Fruit fly (Drosophila melanogaster) whole organism, embryonic: ENCODE data around the gene CG46459.

Source experiments
- Asciz ChIP-seq: fragments of 200-800 bp; sonication (Bioruptor generic); optimal IDR thresholded peaks from 2 replicates; lab custom pipeline; 2017; ENCODE audit warnings: missing biosample characterization, mild to moderate bottlenecking, missing genetic modification characterization, missing genetic modification reagents
- CG10147 ChIP-seq: fragments of 200-800 bp; sonication (Bioruptor generic); optimal IDR thresholded peaks from 2 replicates; lab custom pipeline; 2019; ENCODE audit warnings: missing biosample characterization, mild to moderate bottlenecking, missing genetic modification characterization, moderate library complexity
- CG10979 ChIP-seq: fragments of 200-800 bp; sonication (Bioruptor generic); optimal IDR thresholded peaks from 2 replicates; lab custom pipeline; 2018; ENCODE audit warnings: missing biosample characterization, mild to moderate bottlenecking, missing genetic modification characterization, moderate library complexity
- CG11504 ChIP-seq: fragments of 200-800 bp; sonication (Bioruptor generic); optimal IDR thresholded peaks from 3 replicates; lab custom pipeline; 2019; ENCODE audit warnings: missing biosample characterization, mild to moderate bottlenecking, missing genetic modification characterization, moderate library complexity
- CG12391 ChIP-seq: fragments of 200-800 bp; sonication (Bioruptor generic); optimal IDR thresholded peaks from 3 replicates; lab custom pipeline; 2018; ENCODE audit warnings: missing biosample characterization, mild to moderate bottlenecking, missing genetic modification characterization, moderate library complexity
- CG13287 ChIP-seq: fragments of 200-800 bp; sonication (Bioruptor generic); IDR thresholded peaks from 2 replicates; pipeline ENCODE4 v1.3.6; 2022; ENCODE audit warnings: missing biosample characterization, missing genetic modification characterization; ENCODE audit not compliant: partially characterized antibody
- CG14710 ChIP-seq: fragments of 200-800 bp; sonication (Bioruptor generic); optimal IDR thresholded peaks from 3 replicates; lab custom pipeline; 2019; ENCODE audit warnings: missing biosample characterization, mild to moderate bottlenecking, missing genetic modification characterization, moderate library complexity
- CG17328 ChIP-seq: fragments of 200-800 bp; sonication (Bioruptor generic); IDR thresholded peaks from 2 replicates; pipeline ENCODE4 v1.3.6; 2022; ENCODE audit warnings: missing biosample characterization, missing genetic modification characterization
- CG17361 ChIP-seq: fragments of 200-800 bp; sonication (Bioruptor generic); IDR thresholded peaks from 3 replicates; pipeline ENCODE4 v1.3.6; 2022; ENCODE audit warnings: missing biosample characterization, missing genetic modification characterization
- CG18262 ChIP-seq: fragments of 200-800 bp; optimal IDR thresholded peaks from 3 replicates; lab custom pipeline; 2019; ENCODE audit warnings: missing biosample characterization, mild to moderate bottlenecking, missing genetic modification characterization, moderate library complexity
- CG1832 ChIP-seq: fragments of 200-800 bp; sonication (Bioruptor generic); optimal IDR thresholded peaks from 2 replicates; lab custom pipeline; 2017; ENCODE audit warnings: missing biosample characterization, mild to moderate bottlenecking, missing genetic modification characterization, inconsistent platforms
- CG2712 ChIP-seq: fragments of 200-800 bp; optimal IDR thresholded peaks from 3 replicates; lab custom pipeline; 2019; ENCODE audit warnings: missing biosample characterization, mild to moderate bottlenecking, missing genetic modification characterization, moderate library complexity
- CG30431 ChIP-seq: fragments of 200-800 bp; sonication (Bioruptor generic); optimal IDR thresholded peaks from 2 replicates; lab custom pipeline; 2017; ENCODE audit warnings: missing biosample characterization, missing genetic modification characterization
- CG4360 ChIP-seq: fragments of 200-800 bp; sonication (Bioruptor generic); IDR thresholded peaks from 2 replicates; pipeline ENCODE4 v1.3.6; 2022; ENCODE audit warnings: missing biosample characterization, missing genetic modification characterization
- CG4424 ChIP-seq: fragments of 200-800 bp; sonication (Bioruptor generic); optimal IDR thresholded peaks from 3 replicates; lab custom pipeline; 2016; ENCODE audit warnings: missing biosample characterization, missing genetic modification characterization
- CG8765 ChIP-seq: fragments of 200-800 bp; sonication (Bioruptor generic); IDR thresholded peaks from 2 replicates; pipeline ENCODE4 v1.3.6; 2022; ENCODE audit warnings: missing biosample characterization, missing genetic modification characterization
- CG9727 ChIP-seq: fragments of 200-800 bp; sonication (Bioruptor generic); optimal IDR thresholded peaks from 3 replicates; lab custom pipeline; 2017; ENCODE audit warnings: missing biosample characterization, mild to moderate bottlenecking, missing genetic modification characterization
- Poxn ChIP-seq: fragments of 200-800 bp; sonication (Bioruptor generic); IDR thresholded peaks from 2 replicates; pipeline ENCODE4 v1.3.6; 2022; ENCODE audit warnings: missing biosample characterization, missing genetic modification characterization
- Spps ChIP-seq: fragments of 200-800 bp; sonication (Bioruptor generic); optimal IDR thresholded peaks from 2 replicates; lab custom pipeline; 2018; ENCODE audit warnings: missing biosample characterization, mild to moderate bottlenecking, missing genetic modification characterization
- Xrp1 ChIP-seq: fragments of 200-800 bp; sonication (Bioruptor generic); IDR thresholded peaks from 2 replicates; pipeline ENCODE4 v1.3.6; 2022; ENCODE audit warnings: missing biosample characterization, missing genetic modification characterization
- ab ChIP-seq: fragments of 200-800 bp; sonication (Bioruptor generic); optimal IDR thresholded peaks from 2 replicates; lab custom pipeline; 2016; ENCODE audit warnings: missing biosample characterization, missing genetic modification characterization
- abd-A ChIP-seq: fragments of 200-800 bp; sonication (Bioruptor generic); optimal IDR thresholded peaks from 3 replicates; lab custom pipeline; 2019; ENCODE audit warnings: missing biosample characterization, mild to moderate bottlenecking, missing genetic modification characterization, moderate library complexity
- bsh ChIP-seq, 2 experiments: fragments of 200-800 bp; sonication (Bioruptor generic); optimal IDR thresholded peaks; 2 replicates each; lab custom pipeline; 2017 to 2018; ENCODE audit warnings: mild to moderate bottlenecking in 2 of 2, missing biosample characterization in 2 of 2, missing genetic modification characterization in 2 of 2, moderate library complexity in 1 of 2
- chif ChIP-seq, 2 experiments: fragments of 200-800 bp; sonication (Bioruptor generic); optimal IDR thresholded peaks; 3 replicates each; lab custom pipeline; 2016; ENCODE audit warnings: missing biosample characterization in 2 of 2, missing genetic modification characterization in 2 of 2
- crol ChIP-seq: fragments of 200-800 bp; sonication (Bioruptor generic); IDR thresholded peaks from 2 replicates; pipeline ENCODE4 v1.3.6; 2022; ENCODE audit warnings: missing biosample characterization, missing genetic modification characterization
- dmrt11E ChIP-seq: fragments of 200-800 bp; sonication (Bioruptor generic); optimal IDR thresholded peaks from 3 replicates; lab custom pipeline; 2018; ENCODE audit warnings: missing biosample characterization, mild to moderate bottlenecking, missing genetic modification characterization, moderate library complexity
- gem ChIP-seq: fragments of 200-800 bp; sonication (Bioruptor generic); optimal IDR thresholded peaks from 2 replicates; lab custom pipeline; 2019; ENCODE audit warnings: missing biosample characterization, mild to moderate bottlenecking, missing genetic modification characterization, moderate library complexity
- grn ChIP-seq: fragments of 200-800 bp; sonication (Bioruptor generic); optimal IDR thresholded peaks from 3 replicates; lab custom pipeline; 2017; ENCODE audit warnings: missing biosample characterization, missing genetic modification characterization
- gsb-n ChIP-seq: fragments of 200-800 bp; sonication (Bioruptor generic); optimal IDR thresholded peaks from 3 replicates; lab custom pipeline; 2018; ENCODE audit warnings: missing biosample characterization, mild to moderate bottlenecking, missing genetic modification characterization
- ham ChIP-seq: fragments of 200-800 bp; sonication (Bioruptor generic); IDR thresholded peaks from 2 replicates; pipeline ENCODE4 v1.3.6; 2022; ENCODE audit warnings: missing biosample characterization, missing genetic modification characterization
- lbe ChIP-seq: fragments of 200-800 bp; sonication (Bioruptor generic); optimal IDR thresholded peaks from 2 replicates; lab custom pipeline; 2016; ENCODE audit warnings: missing biosample characterization, mild to moderate bottlenecking, missing genetic modification characterization
- lola ChIP-seq, 3 experiments: fragments of >200 bp in 2 of 3; fragments of 200-800 bp in 1 of 3; sonication (Bioruptor generic) in 1 of 3; optimal IDR thresholded peaks; 2 replicates each; lab custom pipeline; 2017 to 2019; ENCODE audit warnings: missing biosample characterization in 3 of 3, missing genetic modification characterization in 3 of 3, mild to moderate bottlenecking in 1 of 3, moderate library complexity in 1 of 3
- nom ChIP-seq: fragments of 200-800 bp; sonication (Bioruptor generic); optimal IDR thresholded peaks from 2 replicates; lab custom pipeline; 2017; ENCODE audit warnings: missing biosample characterization, missing genetic modification characterization, mild to moderate bottlenecking, moderate library complexity, missing genetic modification reagents
- phol ChIP-seq: fragments of 200-800 bp; sonication (Bioruptor generic); optimal IDR thresholded peaks from 3 replicates; lab custom pipeline; 2018; ENCODE audit warnings: missing biosample characterization, mild to moderate bottlenecking, missing genetic modification characterization, moderate library complexity
- row ChIP-seq: fragments of 200-800 bp; sonication (Bioruptor generic); IDR thresholded peaks from 3 replicates; pipeline ENCODE4 v1.3.6; 2022; ENCODE audit warnings: missing biosample characterization, missing genetic modification characterization
- sens ChIP-seq: fragments of 200-800 bp; sonication (Bioruptor generic); peaks from one replicate; lab custom pipeline; 2016; ENCODE audit warnings: missing biosample characterization, missing genetic modification characterization
- sug ChIP-seq: fragments of 200-800 bp; optimal IDR thresholded peaks from 2 replicates; lab custom pipeline; 2019; ENCODE audit warnings: missing biosample characterization, mild to moderate bottlenecking, missing genetic modification characterization, moderate library complexity
- unpg ChIP-seq: fragments of 200-800 bp; sonication (Bioruptor generic); optimal IDR thresholded peaks from 3 replicates; lab custom pipeline; 2018; ENCODE audit warnings: missing biosample characterization, mild to moderate bottlenecking, missing genetic modification characterization, moderate library complexity
- vvl ChIP-seq: fragments of 200-800 bp; sonication (Bioruptor generic); IDR thresholded peaks from 2 replicates; pipeline ENCODE4 v1.3.6; 2022; ENCODE audit warnings: missing biosample characterization, missing genetic modification characterization
- zen ChIP-seq: fragments of 200-800 bp; sonication (Bioruptor generic); optimal IDR thresholded peaks from 3 replicates; lab custom pipeline; 2018; ENCODE audit warnings: missing biosample characterization, mild to moderate bottlenecking, missing genetic modification characterization, moderate library complexity
- zf30C ChIP-seq: fragments of 200-800 bp; sonication (Bioruptor generic); optimal IDR thresholded peaks from 3 replicates; lab custom pipeline; 2018; ENCODE audit warnings: missing biosample characterization, mild to moderate bottlenecking, missing genetic modification characterization

Gene CG46459

DNA sequence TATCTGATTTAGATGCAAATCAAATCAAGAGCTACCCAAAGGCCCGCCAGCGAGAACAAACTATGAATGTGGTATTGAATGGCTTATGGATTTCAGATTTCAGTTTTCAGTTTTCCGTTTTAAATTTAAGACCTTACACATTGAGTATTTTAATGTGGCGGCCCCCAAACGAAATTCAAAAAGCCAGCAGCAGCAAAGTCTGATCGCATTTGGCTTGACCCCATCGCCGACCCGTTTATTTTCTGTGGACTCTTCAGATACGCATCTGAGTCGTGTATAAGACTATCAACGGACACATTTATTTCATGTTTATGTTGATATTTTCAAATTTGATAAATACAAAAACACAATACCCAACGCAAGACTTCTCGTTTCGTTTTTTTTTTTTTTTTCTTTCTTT, 36.9 kb upstream of the CG46459 start (continued):
- no peak for TF ChIP-seq ab (GFP tag; lab: Kevin White, UChicago)
- TF ChIP-seq grn (GFP tag; lab: Kevin White, UChicago) = peak; percentile 74
- TF ChIP-seq abd-A (tag; lab: Kevin White, UChicago) = peak; percentile 78
- no peak for TF ChIP-seq Asciz (GFP tag; lab: Kevin White, UChicago)
- no peak for TF ChIP-seq chif (GFP tag; optimal IDR thresholded peaks at IDR 0.05; lab: Kevin White, UChicago)

DNA sequence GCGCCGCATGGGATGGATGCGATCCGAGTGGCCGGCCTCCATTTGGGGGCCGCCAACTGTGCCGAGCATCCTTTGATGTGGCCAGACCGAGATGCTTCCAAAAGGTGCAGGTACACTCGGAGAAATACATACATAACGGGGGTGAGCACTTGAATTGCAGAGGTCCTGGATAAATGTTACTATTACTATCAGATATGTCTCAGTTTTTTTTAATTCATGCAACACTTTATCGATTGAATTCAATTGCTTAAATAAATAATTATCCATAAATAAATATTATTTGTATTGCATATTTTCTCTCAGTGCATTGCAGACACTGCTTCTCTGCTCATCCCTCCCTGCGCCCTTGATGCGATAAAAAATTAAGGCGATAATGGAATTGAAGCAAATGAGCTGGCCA, 35.3 kb upstream of the CG46459 start:
- TF ChIP-seq vvl (GFP tag; lab: Robert Waterston, UW) (peak; percentile 28; the same call in 1 of the 2 replicates), CG18262 (tag; lab: Kevin White, UChicago) (peak; percentile 37), CG12391 (tag; lab: Kevin White, UChicago) (peak; percentile 5), CG14710 (tag; lab: Kevin White, UChicago) (peak; percentile 10), CG17361 (GFP tag; lab: Robert Waterston, UW) (peak; percentile 22; the same call in 1 of the 3 replicates), gsb-n (no peak), lbe (GFP tag; lab: Kevin White, UChicago) (peak; percentile 34), CG4360 (GFP tag; lab: Robert Waterston, UW) (no peak), CG13287 (GFP tag; lab: Robert Waterston, UW) (no peak), CG4424 (GFP tag; lab: Kevin White, UChicago) (peak; percentile 44), CG9727 (GFP tag; lab: Kevin White, UChicago) (peak; percentile 6), Xrp1 (GFP tag; lab: Robert Waterston, UW) (peak; percentile 51; the same call in 1 of the 2 replicates), CG1832 (no peak), nom (GFP tag; lab: Kevin White, UChicago) (peak; percentile 23), Poxn (no peak), dmrt11E (tag; lab: Kevin White, UChicago) (peak; percentile 60), Spps (tag; lab: Kevin White, UChicago) (peak; percentile 7), CG2712 (tag; lab: Kevin White, UChicago) (peak; percentile 48), sens (GFP tag; lab: Kevin White, UChicago) (peak; percentile 45), phol (peak; percentile 29), unpg (GFP tag; lab: Kevin White, UChicago) (peak; percentile 3), bsh (GFP tag; optimal IDR thresholded peaks at IDR 0.05; lab: Kevin White, UChicago) (peak; percentile 10 to 22), ham (no peak), gem (tag; lab: Kevin White, UChicago) (peak; percentile 42), lola (GFP tag; optimal IDR thresholded peaks at IDR 0.05; lab: Kevin White, UChicago) (peak in 1 of 3 experiments; percentile 27), CG10979 (tag; lab: Kevin White, UChicago) (peak; percentile 46), CG8765 (GFP tag; lab: Robert Waterston, UW) (no peak), CG10147 (no peak), zen (tag; lab: Kevin White, UChicago) (peak; percentile 11), CG11504 (tag; lab: Kevin White, UChicago) (peak; percentile 13), CG30431 (GFP tag; lab: Kevin White, UChicago) (peak; percentile 24), zf30C (peak; percentile 34), row (GFP tag; lab: Robert Waterston, UW) (0 out of 3 replicates have a peak, but pooled peaks have one; percentile 20), sug (tag; lab: Kevin White, UChicago) (no peak), CG17328 (no peak), crol (GFP tag; lab: Robert Waterston, UW) (peak; percentile 20)
